Worm (Caenorhabditis elegans) whole organism, early embryonic: Measurements from ENCODE around the gene srx-9.
"Not testable (repeated sequence)": the region's sequence is repeated elsewhere in the genome, so short reads cannot be mapped to it uniquely, and the experiment has no call there.

Source experiments
- F13C5.2 ChIP-seq: sonication (generic microtip); optimal IDR thresholded peaks from 2 replicates; lab custom pipeline; 2017; ENCODE audit warnings: mild to moderate bottlenecking, missing genetic modification characterization, inconsistent platforms, missing compliant biosample characterization
- aly-1 ChIP-seq: sonication (generic microtip); optimal IDR thresholded peaks from 2 replicates; lab custom pipeline; 2016; ENCODE audit warnings: missing genetic modification characterization, missing compliant biosample characterization
- ama-1 ChIP-seq: fragments of 150-350 bp; optimal IDR thresholded peaks from 2 replicates; lab custom pipeline; 2014
- ceh-13 ChIP-seq: fragments of 200-800 bp; sonication (Bioruptor generic); optimal IDR thresholded peaks from 2 replicates; lab custom pipeline; 2018; ENCODE audit warnings: mild to moderate bottlenecking, missing genetic modification characterization, missing compliant biosample characterization
- ceh-36 ChIP-seq: sonication (generic microtip); optimal IDR thresholded peaks from 2 replicates; lab custom pipeline; 2016; ENCODE audit warnings: missing genetic modification characterization, inconsistent platforms, missing compliant biosample characterization
- ets-7 ChIP-seq: sonication (generic microtip); optimal IDR thresholded peaks from 2 replicates; lab custom pipeline; 2016; ENCODE audit warnings: missing genotype, missing genetic modification characterization, missing compliant biosample characterization
- flt-1 ChIP-seq: fragments of 200-800 bp; sonication (Bioruptor generic); IDR thresholded peaks from 2 replicates; pipeline ENCODE4 v1.3.6; 2022; ENCODE audit warnings: missing genetic modification characterization, missing compliant biosample characterization
- hmbx-1 ChIP-seq: sonication (generic microtip); optimal IDR thresholded peaks from 2 replicates; lab custom pipeline; 2016; ENCODE audit warnings: mild to moderate bottlenecking, missing genetic modification characterization, missing compliant biosample characterization
- hmg-4 ChIP-seq: fragments of 200-800 bp; sonication (Bioruptor generic); optimal IDR thresholded peaks from 2 replicates; lab custom pipeline; 2018; ENCODE audit warnings: mild to moderate bottlenecking, missing genetic modification characterization, missing compliant biosample characterization
- hnd-1 ChIP-seq: sonication (generic microtip); optimal IDR thresholded peaks from 2 replicates; lab custom pipeline; 2016; ENCODE audit warnings: missing genetic modification characterization, missing compliant biosample characterization
- sea-1 ChIP-seq: fragments of 200-800 bp; sonication (Bioruptor generic); conservative IDR thresholded peaks from 2 replicates; pipeline ENCODE4 v1.3.6; 2022; ENCODE audit warnings: missing genetic modification characterization, missing compliant biosample characterization
- tbx-11 ChIP-seq: fragments of 200-800 bp; sonication (Bioruptor generic); IDR thresholded peaks from 2 replicates; pipeline ENCODE4 v1.3.6; 2022; ENCODE audit warnings: missing genetic modification characterization, missing compliant biosample characterization
- tbx-37 ChIP-seq: fragments of 200-800 bp; sonication (Bioruptor generic); conservative IDR thresholded peaks from 2 replicates; pipeline ENCODE4 v1.3.6; 2022; ENCODE audit warnings: missing genetic modification reagents, missing genetic modification characterization, missing compliant biosample characterization
- tra-4 ChIP-seq: sonication (generic microtip); optimal IDR thresholded peaks from 2 replicates; lab custom pipeline; 2017; ENCODE audit warnings: missing genetic modification characterization, missing compliant biosample characterization

Gene srx-9

DNA sequence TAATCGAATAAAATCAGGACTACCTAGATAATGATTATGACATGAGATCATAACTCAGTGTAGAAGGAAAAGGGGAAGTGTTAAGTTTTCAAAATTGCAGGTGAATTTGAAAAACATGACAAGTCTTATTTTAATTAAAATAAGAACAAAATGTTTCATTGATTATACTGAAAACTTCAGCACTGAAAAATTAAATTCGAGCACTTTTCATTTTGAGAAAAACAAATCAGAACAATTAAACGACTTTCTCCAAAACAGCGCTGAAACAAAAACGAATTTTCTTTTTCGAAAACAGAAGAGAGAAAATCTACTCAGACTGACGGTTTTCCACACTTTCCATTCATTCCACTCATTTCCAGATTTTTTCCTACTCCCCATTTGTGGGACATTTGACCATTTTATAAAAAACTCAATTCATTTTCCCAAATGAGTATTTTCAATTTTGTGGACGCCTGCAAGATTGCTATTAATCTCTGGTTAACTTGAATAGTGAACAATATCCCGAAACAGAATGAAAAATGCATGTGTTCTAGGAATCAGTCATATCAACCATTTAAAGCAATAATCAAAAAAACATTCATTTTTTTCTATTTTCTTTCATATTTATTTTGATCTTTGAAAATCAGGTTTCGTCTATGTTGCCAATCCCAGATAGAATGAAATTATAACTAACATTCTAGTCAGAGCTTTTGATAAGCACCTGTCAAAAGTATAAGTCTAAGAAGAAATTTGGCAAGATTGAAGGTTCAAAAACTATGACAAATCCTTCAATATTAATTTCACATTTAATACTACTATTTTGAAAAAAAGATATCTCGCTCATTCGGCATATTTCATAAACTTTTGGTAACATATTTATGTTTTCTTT is 42.8 kb downstream of the srx-9 start, which contains the start of the genes srh-231 and srh-275:
TSS of gene srh-231 (minus strand) at position 51 of the 868 bp plus-strand sequence.
TSS of gene srh-275 (plus strand) at position 818 of the 868 bp plus-strand sequence.
- no peak for TF ChIP-seq hnd-1 (tag; lab: Kevin White, UChicago)
- TF ChIP-seq tbx-37, result no peak
- TF ChIP-seq ama-1 (lab: Kevin White, UChicago), result no peak
- no peak for TF ChIP-seq ceh-13 (GFP tag; lab: Kevin White, UChicago)
- no peak for TF ChIP-seq tra-4 (tag; lab: Kevin White, UChicago)
- TF ChIP-seq flt-1 (GFP tag; lab: Robert Waterston, UW), result no peak
- no peak for TF ChIP-seq tbx-11 (GFP tag; lab: Robert Waterston, UW)
- no peak for TF ChIP-seq sea-1 (GFP tag; lab: Robert Waterston, UW)
- TF ChIP-seq ets-7 (tag; lab: Kevin White, UChicago), result no peak
- TF ChIP-seq aly-1, result no peak
- TF ChIP-seq F13C5.2, result no peak

DNA sequence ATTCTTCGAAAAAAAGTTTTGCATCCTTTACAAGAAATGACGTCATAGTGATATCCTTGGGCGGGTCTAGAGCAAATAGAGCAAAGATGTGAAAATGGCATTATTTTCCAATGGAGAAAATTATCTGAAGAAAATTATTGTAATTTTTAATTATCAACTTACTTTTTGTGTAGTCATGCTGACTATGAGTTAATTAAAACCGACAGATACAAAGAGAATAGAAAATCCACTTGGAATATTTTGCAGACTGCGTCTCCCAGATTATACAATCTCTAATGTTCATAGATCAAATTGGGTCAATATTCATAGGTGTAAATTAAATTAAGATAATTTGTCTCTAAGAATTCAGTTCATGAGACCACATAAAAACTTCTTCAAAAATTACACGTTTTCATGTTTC is 45.7 kb downstream of the srx-9 start, which contains the start of gene nhr-149:
TSS of gene nhr-149 (minus strand) at position 101 of the 400 bp plus-strand sequence.
- TF ChIP-seq ama-1 (lab: Kevin White, UChicago), result no peak
- TF ChIP-seq hmbx-1, result no peak
- TF ChIP-seq ceh-36 (tag; lab: Kevin White, UChicago), result no peak
- no peak for TF ChIP-seq aly-1

ce11 chrV:7345494-7345893 is 49.8 kb downstream of the srx-9 start, which contains the start of gene nhr-147:
Gene nhr-147, plus strand, starts transcription at chrV:7345794.
- not testable (repeated sequence) for TF ChIP-seq tra-4 (tag; lab: Kevin White, UChicago); hmg-4 (GFP tag; lab: Kevin White, UChicago); flt-1 (GFP tag; lab: Robert Waterston, UW)
